Worm (Caenorhabditis elegans) whole organism, L4 larva: Measurements from ENCODE around the gene dlc-4.

ENCODE experiments used
- D1046.2 ChIP-seq: fragments of 200-800 bp; sonication (Bioruptor generic); IDR thresholded peaks from 2 replicates; pipeline ENCODE4 v1.3.6; 2022; ENCODE audit warnings: missing genetic modification characterization, missing compliant biosample characterization
- T20F7.1 ChIP-seq: fragments of 200-800 bp; sonication (Bioruptor generic); optimal IDR thresholded peaks from 2 replicates; lab custom pipeline; 2018; ENCODE audit warnings: mild to moderate bottlenecking, missing genetic modification characterization, missing compliant biosample characterization
- ceh-82 ChIP-seq: sonication (generic microtip); optimal IDR thresholded peaks from 2 replicates; lab custom pipeline; 2017; ENCODE audit warnings: missing biosample characterization, missing genetic modification characterization
- ces-1 ChIP-seq: fragments of 150-350 bp; sonication (generic microtip); optimal IDR thresholded peaks from 4 replicates; lab custom pipeline; 2014; ENCODE audit warnings: missing biosample characterization, missing genetic modification reagents, missing genetic modification characterization
- daf-19 ChIP-seq: fragments of 200-800 bp; sonication (Bioruptor generic); conservative IDR thresholded peaks from 2 replicates; pipeline ENCODE4 v1.3.6; 2022; ENCODE audit warnings: missing genetic modification characterization, missing compliant biosample characterization
- dpl-1 ChIP-seq: fragments of 150-350 bp; optimal IDR thresholded peaks from 2 replicates; lab custom pipeline; 2014; ENCODE audit warnings: missing biosample characterization, missing genetic modification reagents, missing genetic modification characterization
- mxl-2 ChIP-seq: fragments of 200-800 bp; sonication (Bioruptor generic); conservative IDR thresholded peaks from 2 replicates; pipeline ENCODE4 v1.3.6; 2022; ENCODE audit warnings: missing genetic modification reagents, missing genetic modification characterization, missing compliant biosample characterization
- nhr-10 ChIP-seq: fragments of 150-350 bp; optimal IDR thresholded peaks from 2 replicates; lab custom pipeline; 2014; ENCODE audit warnings: missing biosample characterization, missing genetic modification characterization
- nhr-77 ChIP-seq: fragments of 150-350 bp; optimal IDR thresholded peaks from 2 replicates; lab custom pipeline; 2014; ENCODE audit warnings: missing biosample characterization, missing genetic modification characterization
- snpc-1.2 ChIP-seq: fragments of 200-800 bp; sonication (Bioruptor generic); IDR thresholded peaks from 2 replicates; pipeline ENCODE4 v1.3.6; 2022; ENCODE audit warnings: missing genetic modification reagents, missing genetic modification characterization, missing compliant biosample characterization
- snpc-4 ChIP-seq: fragments of 150-350 bp; optimal IDR thresholded peaks from 2 replicates; lab custom pipeline; 2014; ENCODE audit warnings: missing biosample characterization, missing genetic modification characterization

DNA sequence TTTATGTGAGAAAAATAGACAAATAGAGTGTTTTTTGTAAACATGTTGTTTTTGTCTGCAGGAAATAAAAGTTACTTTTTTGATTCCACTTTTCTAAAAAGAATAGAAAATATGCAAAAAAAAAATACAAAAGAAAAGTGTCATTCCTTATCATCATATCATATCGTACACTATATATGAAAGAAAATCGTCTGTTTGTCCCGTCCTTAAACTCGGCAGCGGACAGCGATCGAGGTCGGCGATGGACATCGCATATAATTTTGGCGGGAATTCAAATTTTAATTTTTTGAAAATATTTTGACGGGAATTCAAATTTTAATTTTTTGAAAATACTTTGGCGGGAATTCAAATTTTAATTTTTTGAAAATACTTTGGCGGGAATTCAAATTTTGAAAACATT, 28.5 kb downstream of the dlc-4 start:
- TF ChIP-seq snpc-4 (tag; lab: Kevin White, UChicago) (no peak), dpl-1 (GFP tag; lab: Kevin White, UChicago) (no peak), D1046.2 (no peak), nhr-77 (tag; lab: Kevin White, UChicago) (no peak), ces-1 (GFP tag; lab: Kevin White, UChicago) (no peak), daf-19 (GFP tag; lab: Robert Waterston, UW) (no peak), mxl-2 (GFP tag; lab: Robert Waterston, UW) (no peak), nhr-10 (no peak), ceh-82 (tag; lab: Kevin White, UChicago) (no peak), snpc-1.2 (GFP tag; lab: Robert Waterston, UW) (peak; percentile 75), T20F7.1 (no peak)
